Worm (Caenorhabditis elegans): ENCODE data around the gene ptr-15.

DNA sequence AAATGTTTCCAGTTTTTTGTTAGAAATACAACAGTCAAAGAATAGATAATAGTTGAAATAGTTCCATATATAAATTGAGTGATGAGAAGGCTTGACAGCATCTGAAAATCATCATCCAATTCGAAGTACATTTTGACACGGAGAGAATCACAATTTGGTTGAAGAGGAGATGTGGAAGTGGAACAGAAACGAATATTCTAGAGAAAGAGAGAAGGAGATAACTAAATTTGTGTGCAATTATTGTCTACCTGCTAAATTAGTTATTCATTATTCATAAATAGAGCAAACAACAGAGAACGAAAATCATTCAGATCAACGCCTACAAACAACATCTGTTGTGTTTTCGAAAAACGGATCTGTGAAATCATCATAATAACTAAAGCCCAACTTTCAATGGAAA, 16.0 kb downstream of the ptr-15 start, which contains the start of gene srg-31:
- TF ChIP-seq snpc-4 (tag; optimal IDR thresholded peaks at IDR 0.05) (no peak), ztf-11 (tag; optimal IDR thresholded peaks at IDR 0.05) (no peak), nhr-76 (tag; optimal IDR thresholded peaks at IDR 0.05) (no peak), elt-3 (tag; optimal IDR thresholded peaks at IDR 0.05) (no peak), nhr-11 (tag; optimal IDR thresholded peaks at IDR 0.05) (no peak), fkh-10 (GFP tag; optimal IDR thresholded peaks at IDR 0.05) (no peak), skn-1 (tag; optimal IDR thresholded peaks at IDR 0.05) (no peak), unc-39 (tag; optimal IDR thresholded peaks at IDR 0.05) (no peak)
